Worm (Caenorhabditis elegans) whole organism, dauer: ENCODE results near the gene Y116F11B.8.

Source experiments
- unc-62 ChIP-seq: sonication (generic microtip); optimal IDR thresholded peaks from 2 replicates; lab custom pipeline; 2017; ENCODE audit warnings: missing biosample characterization, missing genetic modification reagents, missing genetic modification characterization

Gene Y116F11B.8

DNA sequence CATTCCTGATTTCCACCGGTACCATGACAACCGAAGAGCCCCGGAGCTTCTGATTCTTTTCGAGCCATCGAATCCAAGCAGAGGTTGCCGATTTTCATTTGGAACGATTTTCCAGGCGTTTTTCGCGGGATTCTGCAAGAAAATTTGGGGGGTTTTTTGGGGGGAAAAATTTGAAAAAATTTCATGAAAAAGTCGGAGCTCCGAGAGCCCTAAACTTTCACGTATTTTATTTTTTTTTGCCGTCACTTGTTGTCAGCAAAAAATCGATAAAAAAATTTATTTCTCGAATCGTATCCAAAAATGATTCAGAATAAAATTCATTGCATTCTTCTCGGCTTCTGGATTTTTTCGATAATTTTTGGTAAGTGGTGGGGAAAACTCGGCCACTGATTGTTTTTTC is 25.5 kb downstream of the Y116F11B.8 start, which contains the start of gene Y116F11B.13:
Gene Y116F11B.13, plus strand, starts transcription at position 301 of the 400 bp plus-strand sequence.
- TF ChIP-seq unc-62 (GFP tag; lab: Kevin White, UChicago): no peak

DNA sequence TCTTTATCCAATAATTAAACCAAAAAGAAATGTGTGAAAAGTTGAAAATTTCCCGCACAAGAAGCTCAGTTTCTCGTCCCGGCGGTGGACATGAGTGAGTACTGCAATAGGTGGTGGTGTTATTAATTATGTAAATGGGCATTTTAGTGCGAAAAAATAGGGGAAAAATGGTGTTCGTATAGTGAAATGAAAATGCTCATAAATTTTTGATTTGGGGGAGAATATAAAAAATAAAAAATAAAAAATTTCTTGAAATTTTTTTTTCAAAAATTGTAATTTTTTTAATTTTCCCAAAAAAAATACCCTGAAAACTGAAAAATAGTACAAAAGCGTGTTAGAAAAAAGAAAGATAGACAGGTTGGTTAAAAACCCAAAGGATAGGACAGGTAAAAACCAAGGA is 37.8 kb downstream of the Y116F11B.8 start, which contains the start of gene gly-4:
Gene gly-4, minus strand, starts transcription at position 101 of the 400 bp plus-strand sequence.
- no peak for TF ChIP-seq unc-62 (GFP tag; lab: Kevin White, UChicago)

DNA sequence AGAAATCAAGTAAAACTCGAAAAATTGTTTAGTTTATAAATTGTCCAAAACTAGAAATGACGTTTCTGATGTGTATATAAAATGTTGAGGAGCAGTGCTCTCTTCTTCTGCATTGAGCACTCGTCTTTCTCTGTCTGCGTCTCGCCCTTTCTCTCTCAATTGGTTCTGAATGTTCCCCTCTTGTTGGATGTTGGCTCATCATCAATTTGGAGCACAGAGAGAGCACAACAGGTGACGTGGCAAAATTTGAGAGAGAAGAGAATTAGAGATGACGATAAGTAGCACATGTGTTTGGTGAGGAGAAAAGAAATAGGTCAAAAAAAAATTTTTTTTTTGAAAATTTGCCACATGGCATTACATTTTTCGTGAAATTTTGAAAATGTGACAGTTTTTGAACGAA is 40.1 kb downstream of the Y116F11B.8 start:
- TF ChIP-seq unc-62 (GFP tag; lab: Kevin White, UChicago): no peak

DNA sequence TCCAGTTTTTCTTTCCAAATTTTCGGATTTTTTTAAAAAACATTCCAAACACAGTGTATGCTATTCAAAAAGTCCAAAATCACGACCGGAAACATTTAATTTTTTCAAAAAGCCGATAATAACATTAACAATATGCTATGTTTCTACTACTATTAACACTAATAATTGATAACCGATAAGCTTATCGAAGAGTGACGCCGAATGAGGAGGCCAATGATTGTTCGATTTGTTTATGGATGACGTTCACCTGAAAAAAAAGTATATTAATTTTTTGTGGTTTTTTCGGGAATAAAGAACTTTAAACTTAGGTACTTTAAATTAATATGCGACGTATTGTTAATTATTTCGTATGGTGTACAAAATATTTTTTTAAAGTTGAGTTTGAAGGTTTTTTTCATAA is 40.5 kb downstream of the Y116F11B.8 start:
- no peak for TF ChIP-seq unc-62 (GFP tag; lab: Kevin White, UChicago)

DNA sequence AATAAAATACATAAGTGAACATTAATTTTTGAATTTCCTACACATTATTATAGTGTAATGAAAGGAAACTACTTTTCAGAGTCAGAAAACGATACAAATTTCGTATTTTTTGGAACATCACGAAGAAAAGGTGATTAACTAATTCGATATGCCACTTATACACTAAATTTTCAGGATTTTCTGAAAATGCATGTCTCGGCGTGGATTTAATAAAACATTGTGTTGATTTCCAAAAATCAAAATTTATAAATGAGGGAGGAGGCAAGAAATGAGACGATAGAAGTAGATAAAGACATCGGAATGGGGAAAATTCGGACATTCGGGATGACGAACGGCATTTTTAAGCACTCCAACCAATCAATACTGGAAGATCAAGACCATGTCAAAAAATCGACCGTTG is 41.7 kb downstream of the Y116F11B.8 start, which contains the start of gene Y116F11B.14:
Gene Y116F11B.14, plus strand, starts transcription at position 301 of the 400 bp plus-strand sequence.
- TF ChIP-seq unc-62 (GFP tag; lab: Kevin White, UChicago): no peak

DNA sequence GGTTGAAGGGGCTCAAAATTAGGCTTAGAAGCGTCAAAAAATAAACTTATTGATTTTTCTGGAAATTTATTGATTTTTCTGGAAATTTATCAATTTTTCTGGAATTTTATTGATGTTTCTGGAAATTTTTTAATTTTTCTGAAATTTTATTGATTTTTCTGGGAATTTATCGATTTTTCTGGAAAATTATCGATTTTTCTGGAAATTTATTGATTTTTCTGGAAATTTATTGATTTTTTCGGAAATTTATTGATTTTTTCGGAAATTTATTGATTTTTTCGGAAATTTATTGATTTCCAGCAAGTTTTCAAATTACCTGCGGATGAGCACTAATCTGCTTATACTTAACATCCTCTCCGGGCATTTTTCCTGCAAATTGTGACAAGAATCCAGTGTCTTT is 44.4 kb downstream of the Y116F11B.8 start:
- no peak for TF ChIP-seq unc-62 (GFP tag; lab: Kevin White, UChicago)

DNA sequence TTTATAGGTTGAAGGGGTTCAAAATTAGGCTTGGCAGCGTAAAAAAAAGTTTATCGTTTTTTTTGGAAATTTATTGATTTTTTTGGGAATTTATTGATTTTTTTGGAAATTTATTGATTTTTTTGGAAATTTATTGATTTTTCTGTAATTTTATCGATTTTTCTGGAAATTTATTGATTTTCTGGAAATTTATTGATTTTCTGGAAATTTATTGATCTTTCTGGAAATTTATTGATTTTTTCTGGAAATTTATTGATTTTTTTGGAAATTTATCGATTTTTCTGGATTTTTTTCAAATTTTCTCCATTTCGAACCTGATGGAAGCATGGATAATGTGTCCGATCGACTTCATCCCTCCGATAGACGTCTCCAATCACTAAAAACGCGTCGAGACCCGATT is 47.4 kb downstream of the Y116F11B.8 start:
- TF ChIP-seq unc-62 (GFP tag; lab: Kevin White, UChicago): no peak

DNA sequence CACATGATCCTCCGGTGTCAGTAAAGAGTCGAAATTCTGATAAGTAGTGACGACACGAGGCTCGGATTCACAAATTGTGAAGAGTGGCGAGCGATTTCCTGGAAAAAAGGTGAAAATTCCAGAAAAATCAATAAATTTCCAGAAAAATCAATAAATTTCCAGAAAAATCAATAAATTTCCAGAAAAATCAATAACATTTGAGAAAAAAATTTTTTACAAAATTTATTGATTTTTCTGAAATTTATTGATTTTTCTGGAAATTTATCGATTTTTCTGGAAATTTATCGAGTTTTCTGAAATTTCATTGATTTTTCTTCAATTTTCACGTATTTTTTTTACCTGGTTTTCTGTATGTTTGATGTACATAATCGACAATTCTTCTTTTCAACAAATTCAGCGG is 48.6 kb downstream of the Y116F11B.8 start:
- TF ChIP-seq unc-62 (GFP tag; lab: Kevin White, UChicago): no peak

DNA sequence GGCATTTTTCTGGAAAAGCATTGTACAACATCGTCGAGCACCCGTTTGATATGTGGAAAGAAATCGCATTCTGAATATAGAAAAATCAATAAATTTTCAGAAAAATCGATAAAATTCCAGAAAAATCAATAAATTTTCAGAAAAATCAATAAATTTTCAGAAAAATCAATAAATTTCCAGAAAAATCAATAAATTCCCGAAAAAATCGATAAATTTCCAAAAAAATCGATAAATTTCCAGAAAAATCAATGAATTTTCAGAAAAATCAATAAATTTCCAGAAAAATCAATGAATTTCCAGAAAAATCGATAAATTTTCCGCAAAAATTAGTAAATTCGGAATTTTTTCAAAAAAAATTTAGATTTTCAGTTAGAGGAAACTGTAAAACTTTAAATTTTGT is 49.9 kb downstream of the Y116F11B.8 start, which contains the start of gene fars-2:
Gene fars-2, minus strand, starts transcription at position 70 of the 400 bp plus-strand sequence.
- no peak for TF ChIP-seq unc-62 (GFP tag; lab: Kevin White, UChicago)

DNA sequence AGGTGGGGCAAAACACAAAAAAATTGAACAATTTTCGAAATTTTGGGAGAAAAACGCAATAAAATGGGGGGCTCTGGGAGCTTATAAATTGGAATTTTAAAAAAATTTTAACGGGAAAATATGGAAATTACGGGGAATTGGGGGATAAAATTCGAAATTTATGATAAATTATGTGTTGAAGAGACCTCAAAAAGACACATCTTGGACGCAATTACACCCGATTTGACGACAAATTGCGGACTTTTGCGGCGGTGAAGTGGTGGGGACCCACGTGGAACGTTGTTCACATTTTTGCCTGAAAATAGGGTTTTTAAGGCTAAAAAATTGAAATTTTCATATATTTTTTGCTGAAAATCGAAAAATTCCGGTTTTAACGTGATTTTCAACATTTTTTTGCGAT is 51.4 kb downstream of the Y116F11B.8 start:
- no peak for TF ChIP-seq unc-62 (GFP tag; lab: Kevin White, UChicago)
